Worm (Caenorhabditis elegans) whole organism, mixed stage, embryonic: ENCODE data around the gene R148.8.

Experiments used
- M03D4.4 ChIP-seq: sonication (generic microtip); optimal IDR thresholded peaks from 2 replicates; lab custom pipeline; 2017; ENCODE audit warnings: mild to moderate bottlenecking, missing genetic modification characterization, missing compliant biosample characterization
- bed-3 ChIP-seq: fragments of 200-800 bp; sonication (Bioruptor generic); optimal IDR thresholded peaks from 3 replicates; lab custom pipeline; 2018; ENCODE audit warnings: mild to moderate bottlenecking, missing genetic modification characterization, moderate library complexity, missing compliant biosample characterization
- blmp-1 ChIP-seq: fragments of 150-350 bp; optimal IDR thresholded peaks from 2 replicates; lab custom pipeline; 2014; ENCODE audit warnings: missing biosample characterization, missing genetic modification characterization
- ceh-39 ChIP-seq: fragments of 150-350 bp; optimal IDR thresholded peaks from 2 replicates; lab custom pipeline; 2014; ENCODE audit warnings: missing biosample characterization, missing genetic modification characterization
- ceh-43 ChIP-seq: fragments of 200-800 bp; sonication (Bioruptor generic); optimal IDR thresholded peaks from 2 replicates; lab custom pipeline; 2018; ENCODE audit warnings: mild to moderate bottlenecking, missing genetic modification characterization, moderate library complexity, missing compliant biosample characterization
- ces-1 ChIP-seq: fragments of 150-350 bp; optimal IDR thresholded peaks from 2 replicates; lab custom pipeline; 2014; ENCODE audit warnings: missing biosample characterization, missing genetic modification reagents, missing genetic modification characterization
- cnd-1 ChIP-seq: fragments of 200-800 bp; sonication (Bioruptor generic); optimal IDR thresholded peaks from 2 replicates; lab custom pipeline; 2018; ENCODE audit warnings: mild to moderate bottlenecking, missing genetic modification characterization, missing compliant biosample characterization
- drap-1 ChIP-seq: fragments of 200-800 bp; sonication (Bioruptor generic); optimal IDR thresholded peaks from 3 replicates; lab custom pipeline; 2018; ENCODE audit warnings: mild to moderate bottlenecking, missing genetic modification characterization, missing compliant biosample characterization
- elt-1 ChIP-seq: sonication (generic microtip); optimal IDR thresholded peaks from 2 replicates; lab custom pipeline; 2017; ENCODE audit warnings: missing genetic modification characterization, mild to moderate bottlenecking, missing compliant biosample characterization, antibody characterized with exemption, moderate library complexity, borderline replicate concordance; ENCODE audit not compliant: insufficient read depth
- elt-3 ChIP-seq: fragments of 150-350 bp; optimal IDR thresholded peaks from 2 replicates; lab custom pipeline; 2014; ENCODE audit warnings: missing biosample characterization, missing genetic modification characterization
- flh-1 ChIP-seq: fragments of 200-800 bp; sonication (Bioruptor generic); optimal IDR thresholded peaks from 2 replicates; lab custom pipeline; 2018; ENCODE audit warnings: mild to moderate bottlenecking, missing genetic modification characterization, moderate library complexity, missing compliant biosample characterization
- ham-2 ChIP-seq: fragments of 200-800 bp; sonication (Bioruptor generic); optimal IDR thresholded peaks from 2 replicates; lab custom pipeline; 2018; ENCODE audit warnings: mild to moderate bottlenecking, missing genetic modification characterization, missing compliant biosample characterization
- hlh-1 ChIP-seq: fragments of 150-350 bp; optimal IDR thresholded peaks from 2 replicates; lab custom pipeline; 2014; ENCODE audit warnings: missing biosample characterization, missing genetic modification reagents, missing genetic modification characterization
- lin-13 ChIP-seq: fragments of 150-350 bp; optimal IDR thresholded peaks from 2 replicates; lab custom pipeline; 2014; ENCODE audit warnings: missing biosample characterization, missing genetic modification characterization
- lin-32 ChIP-seq: fragments of 200-800 bp; sonication (Bioruptor generic); optimal IDR thresholded peaks from 2 replicates; lab custom pipeline; 2018; ENCODE audit warnings: mild to moderate bottlenecking, missing genetic modification characterization, missing compliant biosample characterization
- lsy-2 ChIP-seq: fragments of 150-350 bp; optimal IDR thresholded peaks from 2 replicates; lab custom pipeline; 2014; ENCODE audit warnings: missing biosample characterization, missing genetic modification characterization
- mab-5 ChIP-seq: fragments of 150-350 bp; optimal IDR thresholded peaks from 2 replicates; lab custom pipeline; 2014; ENCODE audit warnings: missing biosample characterization, missing genetic modification characterization
- mep-1 ChIP-seq: fragments of 150-350 bp; optimal IDR thresholded peaks from 2 replicates; lab custom pipeline; 2017; ENCODE audit warnings: missing biosample characterization, missing genetic modification reagents, missing genetic modification characterization, inconsistent platforms
- mls-2 ChIP-seq: sonication (generic microtip); optimal IDR thresholded peaks from 2 replicates; lab custom pipeline; 2016; ENCODE audit warnings: mild to moderate bottlenecking, missing genetic modification characterization, moderate library complexity, missing compliant biosample characterization
- nhr-12 ChIP-seq: fragments of 150-350 bp; optimal IDR thresholded peaks from 2 replicates; lab custom pipeline; 2014; ENCODE audit warnings: missing biosample characterization, missing genetic modification characterization
- nhr-2 ChIP-seq: fragments of 150-350 bp; optimal IDR thresholded peaks from 2 replicates; lab custom pipeline; 2014; ENCODE audit warnings: missing biosample characterization, missing genetic modification characterization
- nhr-237 ChIP-seq: fragments of 150-350 bp; optimal IDR thresholded peaks from 2 replicates; lab custom pipeline; 2014; ENCODE audit warnings: missing biosample characterization, missing genetic modification characterization
- nhr-28 ChIP-seq: fragments of 150-350 bp; optimal IDR thresholded peaks from 2 replicates; lab custom pipeline; 2014; ENCODE audit warnings: missing biosample characterization, missing genetic modification characterization
- nhr-76 ChIP-seq: sonication (generic microtip); optimal IDR thresholded peaks from 2 replicates; lab custom pipeline; 2017; ENCODE audit warnings: missing biosample characterization, missing genetic modification characterization
- sem-2 ChIP-seq: fragments of 200-800 bp; sonication (Bioruptor generic); optimal IDR thresholded peaks from 2 replicates; lab custom pipeline; 2018; ENCODE audit warnings: mild to moderate bottlenecking, missing genetic modification characterization, missing compliant biosample characterization
- snpc-4 ChIP-seq: fragments of 150-350 bp; optimal IDR thresholded peaks from 2 replicates; lab custom pipeline; 2014; ENCODE audit warnings: missing biosample characterization, missing genetic modification characterization
- sptf-1 ChIP-seq: sonication (generic microtip); optimal IDR thresholded peaks from 2 replicates; lab custom pipeline; 2017; ENCODE audit warnings: mild to moderate bottlenecking, missing genetic modification characterization, moderate library complexity, missing compliant biosample characterization
- unc-120 ChIP-seq: sonication (generic microtip); optimal IDR thresholded peaks from 2 replicates; lab custom pipeline; 2017; ENCODE audit warnings: missing genetic modification characterization, missing compliant biosample characterization; ENCODE audit not compliant: poor library complexity, severe bottlenecking
- unc-39 ChIP-seq: fragments of 150-350 bp; optimal IDR thresholded peaks from 2 replicates; lab custom pipeline; 2014; ENCODE audit warnings: missing biosample characterization, missing genetic modification characterization
- zip-8 ChIP-seq: fragments of 150-350 bp; optimal IDR thresholded peaks from 2 replicates; lab custom pipeline; 2014; ENCODE audit warnings: missing biosample characterization, missing genetic modification characterization
- ztf-11 ChIP-seq: fragments of 150-350 bp; optimal IDR thresholded peaks from 2 replicates; lab custom pipeline; 2014; ENCODE audit warnings: missing biosample characterization, missing genetic modification characterization

The R148.8 gene

DNA sequence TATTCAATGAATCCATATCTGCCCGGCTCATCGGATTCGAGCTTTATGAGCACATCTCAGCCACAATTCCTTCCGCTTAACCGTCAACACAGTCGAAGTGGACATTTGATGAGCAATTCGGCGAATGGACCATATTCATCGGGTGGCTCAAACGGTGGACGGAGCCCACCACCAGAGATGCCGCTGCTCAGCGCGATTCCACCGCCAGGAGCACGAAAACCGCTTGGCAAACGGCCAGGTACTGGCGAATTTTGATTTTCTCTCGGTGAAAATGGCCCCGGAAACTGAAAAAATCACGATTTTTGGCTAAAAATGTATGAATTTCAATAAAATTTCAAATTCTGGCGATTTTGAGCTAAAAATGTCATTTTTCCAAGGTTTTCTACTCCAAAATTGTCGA, 11.4 kb upstream of the R148.8 start:
- TF ChIP-seq drap-1 (no peak), M03D4.4 (tag; lab: Kevin White, UChicago) (no peak), nhr-28 (no peak), mep-1 (tag; lab: Kevin White, UChicago) (no peak), zip-8 (tag; lab: Kevin White, UChicago) (no peak), nhr-12 (tag; lab: Kevin White, UChicago) (no peak), ham-2 (no peak), sptf-1 (no peak)

DNA sequence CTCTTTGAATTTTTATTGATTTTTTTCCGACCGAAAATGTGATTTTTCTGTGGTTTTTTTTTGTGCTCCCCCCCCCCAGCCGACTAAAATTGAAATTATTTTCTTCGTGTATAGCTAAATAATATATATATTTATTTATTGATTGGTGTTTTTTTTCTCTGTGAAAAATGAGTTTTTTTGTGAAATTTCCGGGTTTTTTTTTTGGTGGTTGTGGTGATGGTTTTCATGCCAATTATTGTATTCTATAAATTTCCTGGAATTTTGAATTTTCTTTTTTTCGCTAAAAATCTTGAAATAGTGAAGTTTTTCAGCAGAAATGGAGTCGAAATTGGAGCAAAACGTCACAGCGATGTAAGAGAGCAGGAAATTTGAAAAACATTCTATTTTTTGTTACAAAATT, 7.9 kb upstream of the R148.8 start, which contains the start of gene lmtr-5:
lmtr-5 (plus strand) TSS at position 301 of the 400 bp plus-strand sequence.
- no peak for TF ChIP-seq ceh-39 (tag; lab: Kevin White, UChicago)
- TF ChIP-seq hlh-1 (tag; lab: Kevin White, UChicago): no peak
- no peak for TF ChIP-seq bed-3 (GFP tag; lab: Kevin White, UChicago)
- no peak for TF ChIP-seq elt-3
- TF ChIP-seq sptf-1: no peak
- no peak for TF ChIP-seq lsy-2 (tag; lab: Kevin White, UChicago)

DNA sequence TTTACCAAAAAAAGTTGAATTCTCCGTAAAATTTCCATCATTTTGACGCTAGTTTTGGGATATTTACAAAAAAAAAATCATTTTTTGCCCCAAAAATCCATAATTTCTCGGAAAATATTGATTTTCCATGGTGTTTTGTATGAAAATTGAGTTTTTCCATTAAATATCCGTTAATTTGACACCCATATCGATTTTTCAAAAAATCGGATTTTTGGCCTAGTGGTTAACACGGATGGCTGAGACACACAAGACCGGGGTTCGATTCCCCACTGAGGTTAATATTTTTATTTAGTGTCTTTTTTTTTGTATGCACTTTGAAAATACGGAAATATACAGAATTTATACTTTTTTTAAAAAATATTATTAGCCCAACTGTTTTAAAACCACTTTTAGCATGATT, 6.1 kb upstream of the R148.8 start:
- TF ChIP-seq ces-1 (GFP tag; lab: Kevin White, UChicago) (no peak), sptf-1 (no peak), nhr-2 (tag; lab: Kevin White, UChicago) (no peak), hlh-1 (tag; lab: Kevin White, UChicago) (no peak), unc-39 (tag; lab: Kevin White, UChicago) (no peak), lin-32 (no peak), sem-2 (GFP tag; lab: Kevin White, UChicago) (no peak), nhr-237 (no peak), ztf-11 (tag; lab: Kevin White, UChicago) (no peak), elt-1 (tag; lab: Kevin White, UChicago) (no peak), blmp-1 (no peak), ceh-39 (tag; lab: Kevin White, UChicago) (no peak)

DNA sequence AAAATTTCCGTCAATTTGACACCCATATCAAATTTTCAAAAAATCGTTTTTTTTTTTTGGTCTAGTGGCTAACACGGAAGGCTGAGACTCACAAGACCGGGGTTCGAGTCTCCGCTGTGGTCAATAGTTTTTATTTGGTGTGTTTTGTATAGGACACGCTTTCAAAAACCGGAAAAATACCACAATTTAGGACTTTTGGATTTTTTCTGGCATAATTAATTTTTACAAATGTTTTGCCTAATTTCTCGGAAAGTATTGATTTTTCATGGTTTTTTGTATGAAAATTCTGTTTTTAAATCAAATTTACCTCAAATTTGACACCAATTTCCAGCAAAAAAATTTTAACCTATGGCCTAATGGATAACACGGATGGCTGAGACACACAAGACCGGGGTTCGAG, 5.3 kb upstream of the R148.8 start, which contains the start of gene mks-1:
mks-1 (plus strand) TSS at position 301 of the 400 bp plus-strand sequence.
- TF ChIP-seq mls-2 (no peak), lin-32 (no peak), M03D4.4 (tag; lab: Kevin White, UChicago) (no peak), unc-120 (tag; lab: Kevin White, UChicago) (no peak), elt-1 (tag; lab: Kevin White, UChicago) (no peak), ceh-39 (tag; lab: Kevin White, UChicago) (no peak), sem-2 (GFP tag; lab: Kevin White, UChicago) (no peak), zip-8 (tag; lab: Kevin White, UChicago) (no peak), hlh-1 (tag; lab: Kevin White, UChicago) (no peak), flh-1 (GFP tag; lab: Kevin White, UChicago) (no peak), bed-3 (GFP tag; lab: Kevin White, UChicago) (no peak), unc-39 (tag; lab: Kevin White, UChicago) (no peak), elt-3 (no peak), cnd-1 (tag; lab: Kevin White, UChicago) (no peak), nhr-2 (tag; lab: Kevin White, UChicago) (no peak), mep-1 (tag; lab: Kevin White, UChicago) (no peak), nhr-28 (no peak), ham-2 (no peak)

DNA sequence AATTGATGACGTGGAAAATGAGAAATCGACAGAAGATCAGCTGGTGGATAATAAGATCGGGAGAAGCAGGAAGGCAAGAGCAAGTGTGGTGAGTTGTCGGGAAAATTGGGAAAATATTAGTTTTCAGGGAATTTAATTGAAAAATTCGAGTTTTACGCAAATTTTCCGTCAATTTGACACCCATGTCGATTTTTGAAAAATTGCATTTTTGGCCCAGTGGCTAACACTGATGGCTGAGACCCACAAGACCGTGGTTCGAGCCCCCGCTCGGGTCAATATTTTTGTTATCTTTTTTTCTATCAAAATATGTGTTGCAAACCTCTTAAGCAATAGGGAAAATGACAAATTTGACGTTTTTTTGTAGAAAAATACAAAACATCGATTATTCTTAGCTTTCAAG, 2.7 kb upstream of the R148.8 start:
- no peak for TF ChIP-seq drap-1
- TF ChIP-seq ces-1 (GFP tag; lab: Kevin White, UChicago): no peak
- TF ChIP-seq snpc-4: no peak
- no peak for TF ChIP-seq lin-13 (tag; lab: Kevin White, UChicago)
- no peak for TF ChIP-seq mls-2
- no peak for TF ChIP-seq nhr-237
- no peak for TF ChIP-seq mab-5 (tag; lab: Kevin White, UChicago)
- TF ChIP-seq elt-1 (tag; lab: Kevin White, UChicago): no peak
- no peak for TF ChIP-seq lsy-2 (tag; lab: Kevin White, UChicago)
- no peak for TF ChIP-seq blmp-1
- TF ChIP-seq nhr-76 (tag; lab: Kevin White, UChicago): no peak
- no peak for TF ChIP-seq M03D4.4 (tag; lab: Kevin White, UChicago)
- no peak for TF ChIP-seq ceh-43 (GFP tag; lab: Kevin White, UChicago)
